Worm (Caenorhabditis elegans): ENCODE data around the gene F58H1.3.

DNA sequence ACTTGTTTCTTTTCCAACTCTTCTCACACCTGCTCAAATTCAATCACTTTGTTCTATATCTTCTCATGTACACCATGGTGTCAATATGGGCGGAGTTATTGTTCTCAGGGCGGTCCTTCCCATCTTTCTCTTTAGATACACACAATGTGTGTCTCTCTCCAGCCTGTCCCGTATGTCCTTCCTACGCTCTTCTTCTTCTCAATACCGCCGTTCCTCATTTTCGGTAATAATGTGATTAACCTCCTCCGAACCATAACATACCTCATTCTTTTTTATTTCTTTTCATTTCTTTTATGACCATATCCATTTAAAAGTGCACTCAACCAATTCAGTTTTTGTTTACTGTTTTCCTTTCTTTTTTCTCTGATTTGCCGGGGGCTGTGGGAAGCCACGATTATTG is 21.8 kb downstream of the F58H1.3 start:
- TF ChIP-seq nhr-80 (tag; optimal IDR thresholded peaks at IDR 0.05), result no peak
- TF ChIP-seq snpc-1.1 (tag; optimal IDR thresholded peaks at IDR 0.05; ENCODE audit: insufficient read depth), result no peak
- no peak for TF ChIP-seq snpc-4 (GFP tag; optimal IDR thresholded peaks at IDR 0.05)
- no peak for TF ChIP-seq snpc-4 (tag; optimal IDR thresholded peaks at IDR 0.05)
- TF ChIP-seq tbx-9 (tag; optimal IDR thresholded peaks at IDR 0.05; ENCODE audit: borderline replicate concordance), result no peak
- no peak for TF ChIP-seq ztf-3 (GFP tag; optimal IDR thresholded peaks at IDR 0.05)
- TF ChIP-seq cebp-1 (GFP tag; IDR thresholded peaks at IDR 0.05), result no peak
- no peak for TF ChIP-seq cebp-1 (tag; optimal IDR thresholded peaks at IDR 0.05)
- no peak for TF ChIP-seq T07F8.4 (tag; optimal IDR thresholded peaks at IDR 0.05)
- TF ChIP-seq rpc-1 (optimal IDR thresholded peaks at IDR 0.05), result no peak
- no peak for TF ChIP-seq rpc-1 (tag; optimal IDR thresholded peaks at IDR 0.05)
- TF ChIP-seq mel-28 (tag; optimal IDR thresholded peaks at IDR 0.05; ENCODE audit: borderline replicate concordance), result no peak
